Worm (Caenorhabditis elegans): ENCODE measurements around the gene C55A6.11.
A peak's percentile ranks its signal among the peaks of the same experiment; 100 is the strongest.

C55A6.11 gene

DNA sequence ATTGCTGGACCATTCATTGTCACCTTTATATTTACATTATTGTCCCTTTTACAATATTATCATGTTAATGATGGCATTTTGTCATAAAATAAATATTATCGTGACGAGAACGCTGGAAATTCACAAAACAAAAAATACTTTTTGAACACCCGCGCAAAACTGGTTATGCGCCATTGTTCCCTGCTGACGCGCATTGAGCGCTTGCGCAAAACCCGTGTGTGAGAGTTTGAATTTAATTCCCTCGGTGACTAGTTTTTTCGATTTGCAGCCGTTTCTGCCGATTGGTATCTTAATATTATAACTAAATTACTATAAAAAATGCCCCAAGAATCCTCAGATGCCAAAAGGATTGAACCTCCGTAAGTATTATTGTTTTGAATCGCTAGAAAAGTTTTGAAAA lies 1.1 kb downstream of the C55A6.11 start, which contains the start of gene pafo-1 (continued):
- TF ChIP-seq ceh-2 (tag; optimal IDR thresholded peaks at IDR 0.05) (no peak), Y22D7AL.16 (tag; optimal IDR thresholded peaks at IDR 0.05) (no peak), hlh-15 (tag; optimal IDR thresholded peaks at IDR 0.05) (no peak), nhr-11 (tag; optimal IDR thresholded peaks at IDR 0.05) (no peak), ttx-3 (tag; optimal IDR thresholded peaks at IDR 0.05) (peak; percentile 12), sdc-2 (tag; optimal IDR thresholded peaks at IDR 0.05) (no peak), fkh-6 (tag; optimal IDR thresholded peaks at IDR 0.05) (no peak), fkh-10 (GFP tag; optimal IDR thresholded peaks at IDR 0.05) (no peak), C38D4.7 (GFP tag; optimal IDR thresholded peaks at IDR 0.05) (peak; percentile 30), ceh-9 (tag; optimal IDR thresholded peaks at IDR 0.05) (no peak), ama-1 (optimal IDR thresholded peaks at IDR 0.05) (no peak), pha-2 (tag; optimal IDR thresholded peaks at IDR 0.05) (no peak), sox-4 (tag; optimal IDR thresholded peaks at IDR 0.05) (peak; percentile 34), mec-3 (tag; optimal IDR thresholded peaks at IDR 0.05; ENCODE audit: borderline replicate concordance) (no peak), dve-1 (tag; optimal IDR thresholded peaks at IDR 0.05) (peak; percentile 27), ets-4 (tag; optimal IDR thresholded peaks at IDR 0.05) (peak; percentile 9), tbx-2 (tag; optimal IDR thresholded peaks at IDR 0.05) (peak; percentile 57), ceh-18 (tag; optimal IDR thresholded peaks at IDR 0.05) (peak; percentile 30), hlh-30 (tag; optimal IDR thresholded peaks at IDR 0.05; ENCODE audit: insufficient read depth) (peak; percentile 29), rnt-1 (tag; optimal IDR thresholded peaks at IDR 0.05) (peak; percentile 25), syd-9 (tag; optimal IDR thresholded peaks at IDR 0.05) (no peak), hlh-6 (tag; optimal IDR thresholded peaks at IDR 0.05) (no peak), pag-3 (tag; optimal IDR thresholded peaks at IDR 0.05; ENCODE audit: borderline replicate concordance) (no peak), ceh-19 (GFP tag; optimal IDR thresholded peaks at IDR 0.05) (no peak), ceh-34 (tag; optimal IDR thresholded peaks at IDR 0.05) (no peak), sox-2 (GFP tag; IDR thresholded peaks at IDR 0.05) (0 out of 2 replicates have a peak, but pooled peaks have one; percentile 33), odd-2 (tag; optimal IDR thresholded peaks at IDR 0.05) (no peak), elt-2 (tag; optimal IDR thresholded peaks at IDR 0.05) (peak; percentile 74), nfya-1 (tag; optimal IDR thresholded peaks at IDR 0.05) (peak; percentile 73), ref-2 (tag; optimal IDR thresholded peaks at IDR 0.05) (no peak), ceh-6 (GFP tag; optimal IDR thresholded peaks at IDR 0.05) (no peak)

DNA sequence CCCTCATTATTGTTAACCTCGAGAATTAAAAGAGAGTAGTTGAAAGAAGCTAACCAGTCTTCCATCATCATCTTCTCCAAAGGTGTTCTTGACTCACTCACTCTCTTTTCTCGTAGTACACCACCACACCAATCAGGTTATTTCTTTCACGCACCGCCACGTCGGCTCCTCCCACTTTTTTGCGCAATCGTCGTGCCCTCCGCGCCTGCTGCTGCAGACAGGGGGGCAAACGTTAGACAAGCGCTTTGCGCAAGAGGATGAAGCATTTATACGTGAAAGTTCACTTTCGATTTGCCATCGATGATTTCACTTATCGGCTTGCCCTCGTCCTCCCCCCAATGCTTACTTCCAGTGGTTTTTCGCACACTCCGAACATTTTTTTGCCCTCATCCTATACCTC lies 5.0 kb downstream of the C55A6.11 start:
- peak; percentile 59 for TF ChIP-seq nfya-1 (tag; optimal IDR thresholded peaks at IDR 0.05)
- no peak for TF ChIP-seq K02D7.2 (tag; optimal IDR thresholded peaks at IDR 0.05)

DNA sequence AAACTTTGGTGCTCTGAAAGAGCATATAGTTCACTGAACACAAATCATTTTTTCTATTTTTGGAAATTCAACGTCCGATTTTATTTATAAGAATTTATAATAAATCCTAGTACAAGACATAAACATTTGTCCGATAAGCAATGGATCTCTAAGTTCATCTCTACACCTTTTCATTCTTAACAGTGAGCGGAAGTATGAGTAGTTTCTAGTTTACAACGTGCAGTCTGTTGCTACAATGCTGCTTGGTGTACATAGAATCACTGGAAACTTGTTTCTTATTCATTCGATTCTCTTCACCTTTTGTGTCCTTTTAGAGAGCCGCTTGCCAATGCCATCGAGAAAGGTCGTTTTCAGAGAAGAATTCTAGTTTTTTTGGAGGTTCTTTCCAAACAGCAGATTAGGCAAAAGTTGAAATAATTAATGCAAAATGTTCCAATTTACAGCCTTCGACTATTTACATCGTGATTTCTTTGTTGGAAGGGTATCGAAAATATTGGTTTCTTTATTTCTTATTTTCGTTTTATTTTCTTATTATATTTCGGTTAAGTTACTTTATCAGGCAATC lies 6.7 kb downstream of the C55A6.11 start:
- TF ChIP-seq fkh-10 (GFP tag; optimal IDR thresholded peaks at IDR 0.05) (no peak), syd-9 (tag; optimal IDR thresholded peaks at IDR 0.05) (no peak), eyg-1 (tag; optimal IDR thresholded peaks at IDR 0.05) (no peak), C38D4.7 (GFP tag; optimal IDR thresholded peaks at IDR 0.05) (no peak)

DNA sequence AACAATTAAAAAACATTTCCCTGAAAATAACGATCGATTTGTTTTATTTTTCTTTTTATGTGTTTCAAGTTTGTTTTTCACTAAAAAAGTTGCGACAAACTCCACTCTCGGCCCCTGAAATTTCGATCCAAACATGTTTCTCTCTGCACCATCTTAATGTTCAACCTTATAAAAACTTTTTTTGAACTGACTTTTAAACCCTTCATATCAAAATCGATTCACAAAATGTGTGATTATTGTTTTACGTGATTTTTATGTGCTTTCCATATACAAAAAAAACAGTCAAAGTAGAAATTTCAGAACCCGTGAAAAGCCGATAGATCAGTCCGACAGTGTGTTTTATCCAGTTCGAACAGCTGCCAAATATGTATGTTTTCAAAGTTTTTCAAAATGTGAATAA lies 7.2 kb downstream of the C55A6.11 start, which contains the start of gene ccch-1:
ccch-1 (plus strand) TSS at position 301 of the 400 bp plus-strand sequence.
- no peak for TF ChIP-seq unc-55 (GFP tag; optimal IDR thresholded peaks at IDR 0.05)
- TF ChIP-seq mec-3 (tag; optimal IDR thresholded peaks at IDR 0.05; ENCODE audit: borderline replicate concordance): no peak
- TF ChIP-seq sdc-2 (tag; optimal IDR thresholded peaks at IDR 0.05): no peak
- TF ChIP-seq unc-3 (GFP tag; conservative IDR thresholded peaks at IDR 0.05): no peak
- no peak for TF ChIP-seq unc-3 (tag; optimal IDR thresholded peaks at IDR 0.05)
- TF ChIP-seq hlh-30 (tag; optimal IDR thresholded peaks at IDR 0.05; ENCODE audit: insufficient read depth): no peak
- no peak for TF ChIP-seq unc-42 (tag; optimal IDR thresholded peaks at IDR 0.05)
- no peak for TF ChIP-seq ceh-19 (GFP tag; optimal IDR thresholded peaks at IDR 0.05)
- no peak for TF ChIP-seq ceh-31 (tag; optimal IDR thresholded peaks at IDR 0.05)
- TF ChIP-seq ceh-22 (tag; optimal IDR thresholded peaks at IDR 0.05): no peak
- no peak for TF ChIP-seq ceh-2 (tag; optimal IDR thresholded peaks at IDR 0.05)
- TF ChIP-seq hlh-13 (GFP tag; optimal IDR thresholded peaks at IDR 0.05): no peak
- no peak for TF ChIP-seq lin-11 (tag; optimal IDR thresholded peaks at IDR 0.05)

All from whole organism, late embryonic.